Fruit fly (Drosophila melanogaster): Measurements from ENCODE around the gene Elo68beta.

Elo68beta gene

dm6 chr3L:11074043-11074853 lies 27.2 kb downstream of the Elo68beta start, which contains the start of the genes Pfdn2 and Noc1 (continued):
- peak; percentile 42; the same call in 1 of the 2 replicates for TF ChIP-seq E2f1 (GFP tag; IDR thresholded peaks at IDR 0.05)
- no peak for TF ChIP-seq CG17912 (GFP tag; optimal IDR thresholded peaks at IDR 0.05)
- TF ChIP-seq caup (GFP tag; optimal IDR thresholded peaks at IDR 0.05; ENCODE audit: severe bottlenecking), result no peak
- TF ChIP-seq CG4854 (GFP tag; optimal IDR thresholded peaks at IDR 0.05), result no peak
- TF ChIP-seq Eip74EF (GFP tag; optimal IDR thresholded peaks at IDR 0.05), result no peak
- TF ChIP-seq zfh1 (GFP tag; IDR thresholded peaks at IDR 0.05), result peak; percentile 52; the same call in 2 of the 3 replicates
- TF ChIP-seq Hsf (GFP tag; optimal IDR thresholded peaks at IDR 0.05), result peak; percentile 54
- no peak for TF ChIP-seq p53 (GFP tag; optimal IDR thresholded peaks at IDR 0.05)
- 0 out of 3 replicates have a peak, but pooled peaks have one; percentile 31 for TF ChIP-seq Dbx (GFP tag; IDR thresholded peaks at IDR 0.05)
- TF ChIP-seq chn (GFP tag; optimal IDR thresholded peaks at IDR 0.05), result no peak
- no peak for TF ChIP-seq CG10565 (GFP tag; optimal IDR thresholded peaks at IDR 0.05)
- TF ChIP-seq CG10209 (GFP tag; optimal IDR thresholded peaks at IDR 0.05), result peak; percentile 50
- TF ChIP-seq ci (GFP tag; IDR thresholded peaks at IDR 0.05), result no peak
- no peak for TF ChIP-seq sens (GFP tag)
- peak; percentile 76 for TF ChIP-seq Sox102F (GFP tag; optimal IDR thresholded peaks at IDR 0.05)
- TF ChIP-seq CG9437 (GFP tag; optimal IDR thresholded peaks at IDR 0.05), result peak; percentile 31
- TF ChIP-seq CG1832 (GFP tag; optimal IDR thresholded peaks at IDR 0.05), result no peak
- TF ChIP-seq CG12071 (GFP tag; optimal IDR thresholded peaks at IDR 0.05), result no peak
- no peak for TF ChIP-seq br (optimal IDR thresholded peaks at IDR 0.05)
- TF ChIP-seq jumu (GFP tag; optimal IDR thresholded peaks at IDR 0.05), result no peak
- peak; percentile 68 for TF ChIP-seq Xbp1 (GFP tag; optimal IDR thresholded peaks at IDR 0.05)
- peak; percentile 87 for TF ChIP-seq row (GFP tag; IDR thresholded peaks at IDR 0.05)
- TF ChIP-seq HLH54F (GFP tag; optimal IDR thresholded peaks at IDR 0.05), result no peak
- TF ChIP-seq wek (GFP tag; optimal IDR thresholded peaks at IDR 0.05), result no peak
- peak in 1 of 2 experiments; percentile 62 for TF ChIP-seq bsh (GFP tag; optimal IDR thresholded peaks at IDR 0.05)
- TF ChIP-seq CG11085 (GFP tag; IDR thresholded peaks at IDR 0.05), result no peak
- TF ChIP-seq sd (tag; optimal IDR thresholded peaks at IDR 0.05), result no peak
- TF ChIP-seq CG17802 (tag; optimal IDR thresholded peaks at IDR 0.05), result no peak
- peak in 1 of 2 experiments; percentile 66 for TF ChIP-seq crp (GFP tag; optimal IDR thresholded peaks at IDR 0.05)
- TF ChIP-seq CG6254 (GFP tag; optimal IDR thresholded peaks at IDR 0.05), result no peak
- TF ChIP-seq CG30020 (tag; optimal IDR thresholded peaks at IDR 0.05), result peak; percentile 54
- no peak for TF ChIP-seq CG31388 (GFP tag; optimal IDR thresholded peaks at IDR 0.05)
- TF ChIP-seq da (GFP tag; optimal IDR thresholded peaks at IDR 0.05), result no peak
- no peak for TF ChIP-seq CG33213 (GFP tag; optimal IDR thresholded peaks at IDR 0.05)
- no peak for TF ChIP-seq CG6791 (GFP tag; IDR thresholded peaks at IDR 0.05; ENCODE audit: partially characterized antibody)
- no peak for TF ChIP-seq CG7745 (tag; optimal IDR thresholded peaks at IDR 0.05)
- TF ChIP-seq B-H2 (GFP tag; optimal IDR thresholded peaks at IDR 0.05), result peak; percentile 29
- no peak for TF ChIP-seq slou (GFP tag; optimal IDR thresholded peaks at IDR 0.05)
- TF ChIP-seq Vsx1 (GFP tag; optimal IDR thresholded peaks at IDR 0.05), result no peak
- TF ChIP-seq CG6854 (GFP tag; optimal IDR thresholded peaks at IDR 0.05), result no peak
- no peak for TF ChIP-seq CG10431 (GFP tag; optimal IDR thresholded peaks at IDR 0.05)
- TF ChIP-seq CG18011 (GFP tag; optimal IDR thresholded peaks at IDR 0.05), result no peak
- no peak for TF ChIP-seq CG3726 (GFP tag; IDR thresholded peaks at IDR 0.05)
- TF ChIP-seq CG11456 (GFP tag; IDR thresholded peaks at IDR 0.05), result no peak
- peak; percentile 86 for TF ChIP-seq MESR4 (GFP tag; optimal IDR thresholded peaks at IDR 0.05)
- TF ChIP-seq CG11093 (GFP tag; IDR thresholded peaks at IDR 0.05), result no peak
- TF ChIP-seq CG13624 (GFP tag; optimal IDR thresholded peaks at IDR 0.05), result no peak
- TF ChIP-seq fd3F (GFP tag; optimal IDR thresholded peaks at IDR 0.05), result peak; percentile 53
- TF ChIP-seq CG2875 (GFP tag; optimal IDR thresholded peaks at IDR 0.05), result no peak
